Fruit fly (Drosophila melanogaster) whole organism, embryonic: ENCODE results near the gene CG9737.

ENCODE experiments used
- C15 ChIP-seq: fragments of 200-800 bp; sonication (Bioruptor generic); IDR thresholded peaks from 3 replicates; pipeline ENCODE4 v1.3.6; 2022; ENCODE audit warnings: missing biosample characterization, missing genetic modification characterization
- CG10543 ChIP-seq: fragments of 200-800 bp; sonication (Bioruptor generic); optimal IDR thresholded peaks from 3 replicates; lab custom pipeline; 2017; ENCODE audit warnings: missing biosample characterization, mild to moderate bottlenecking, missing genetic modification characterization, moderate library complexity
- CG12104 ChIP-seq: fragments of 200-800 bp; sonication (Bioruptor generic); optimal IDR thresholded peaks from 3 replicates; lab custom pipeline; 2016; ENCODE audit warnings: missing biosample characterization, missing genetic modification characterization
- CG12155 ChIP-seq: fragments of 200-800 bp; sonication (Bioruptor generic); optimal IDR thresholded peaks from 3 replicates; lab custom pipeline; 2016; ENCODE audit warnings: missing biosample characterization, missing genetic modification characterization
- CG12769 ChIP-seq: fragments of 200-800 bp; sonication (Bioruptor generic); optimal IDR thresholded peaks from 2 replicates; lab custom pipeline; 2019; ENCODE audit warnings: missing biosample characterization, mild to moderate bottlenecking, missing genetic modification characterization, moderate library complexity
- CG14667 ChIP-seq: fragments of 200-800 bp; sonication (Bioruptor generic); IDR thresholded peaks from 2 replicates; pipeline ENCODE4 v1.3.6; 2022; ENCODE audit warnings: missing biosample characterization, missing genetic modification characterization
- CG1832 ChIP-seq: fragments of 200-800 bp; sonication (Bioruptor generic); optimal IDR thresholded peaks from 2 replicates; lab custom pipeline; 2017; ENCODE audit warnings: missing biosample characterization, mild to moderate bottlenecking, missing genetic modification characterization, inconsistent platforms
- CG2712 ChIP-seq: fragments of 200-800 bp; optimal IDR thresholded peaks from 3 replicates; lab custom pipeline; 2019; ENCODE audit warnings: missing biosample characterization, mild to moderate bottlenecking, missing genetic modification characterization, moderate library complexity
- CG30403 ChIP-seq: fragments of 200-800 bp; sonication (Bioruptor generic); optimal IDR thresholded peaks from 3 replicates; lab custom pipeline; 2016; ENCODE audit warnings: missing biosample characterization, missing genetic modification characterization
- CG31441 ChIP-seq: fragments of 200-800 bp; sonication (Bioruptor generic); IDR thresholded peaks from 2 replicates; pipeline ENCODE4 v1.3.6; 2022; ENCODE audit warnings: missing biosample characterization, missing genetic modification characterization
- CG5180 ChIP-seq: fragments of 200-800 bp; sonication (Bioruptor generic); optimal IDR thresholded peaks from 3 replicates; lab custom pipeline; 2017; ENCODE audit warnings: missing biosample characterization, missing genetic modification characterization, mild to moderate bottlenecking, moderate library complexity, missing genetic modification reagents
- CG6689 ChIP-seq: fragments of 200-800 bp; sonication (Bioruptor generic); IDR thresholded peaks from 2 replicates; pipeline ENCODE4 v1.3.6; 2022; ENCODE audit warnings: missing biosample characterization, missing genetic modification characterization
- CG6813 ChIP-seq: fragments of 200-800 bp; sonication (Bioruptor generic); optimal IDR thresholded peaks from 2 replicates; lab custom pipeline; 2017; ENCODE audit warnings: missing biosample characterization, missing genetic modification characterization, mild to moderate bottlenecking, moderate library complexity, missing genetic modification reagents
- CG7839 ChIP-seq: fragments of 200-800 bp; sonication (Bioruptor generic); optimal IDR thresholded peaks from 3 replicates; lab custom pipeline; 2018; ENCODE audit warnings: missing biosample characterization, mild to moderate bottlenecking, missing genetic modification characterization, moderate library complexity
- CG7928 ChIP-seq: fragments of 200-800 bp; sonication (Bioruptor generic); optimal IDR thresholded peaks from 2 replicates; lab custom pipeline; 2017; ENCODE audit warnings: missing biosample characterization, mild to moderate bottlenecking, missing genetic modification characterization
- CG9215 ChIP-seq: fragments of 200-800 bp; sonication (Bioruptor generic); IDR thresholded peaks from 2 replicates; pipeline ENCODE4 v1.3.6; 2022; ENCODE audit warnings: missing biosample characterization, missing genetic modification characterization
- Chrac-16 ChIP-seq: fragments of 200-800 bp; sonication (Bioruptor generic); optimal IDR thresholded peaks from 3 replicates; lab custom pipeline; 2016; ENCODE audit warnings: missing biosample characterization, missing genetic modification characterization
- Deaf1 ChIP-seq: fragments of 200-800 bp; optimal IDR thresholded peaks from 3 replicates; lab custom pipeline; 2019; ENCODE audit warnings: missing biosample characterization, mild to moderate bottlenecking, missing genetic modification characterization, moderate library complexity
- Doc2 ChIP-seq: fragments of 200-800 bp; sonication (Bioruptor generic); IDR thresholded peaks from 2 replicates; pipeline ENCODE4 v1.3.6; 2022; ENCODE audit warnings: missing biosample characterization, missing genetic modification characterization
- Fer2 ChIP-seq: fragments of 200-800 bp; sonication (Bioruptor generic); optimal IDR thresholded peaks from 2 replicates; lab custom pipeline; 2018; ENCODE audit warnings: missing biosample characterization, mild to moderate bottlenecking, missing genetic modification characterization, moderate library complexity
- Gug ChIP-seq: fragments of 200-800 bp; sonication (Bioruptor generic); IDR thresholded peaks from 4 replicates; pipeline ENCODE4 v1.3.6; 2022; ENCODE audit warnings: missing biosample characterization, missing genetic modification characterization
- Nf-YC ChIP-seq: fragments of 200-800 bp; optimal IDR thresholded peaks from 3 replicates; lab custom pipeline; 2019; ENCODE audit warnings: missing biosample characterization, mild to moderate bottlenecking, missing genetic modification characterization, moderate library complexity
- NfI ChIP-seq: fragments of 200-800 bp; sonication (Bioruptor generic); optimal IDR thresholded peaks from 3 replicates; lab custom pipeline; 2018; ENCODE audit warnings: missing biosample characterization, mild to moderate bottlenecking, missing genetic modification characterization, moderate library complexity
- Poxn ChIP-seq: fragments of 200-800 bp; sonication (Bioruptor generic); IDR thresholded peaks from 2 replicates; pipeline ENCODE4 v1.3.6; 2022; ENCODE audit warnings: missing biosample characterization, missing genetic modification characterization
- Trl ChIP-seq, 3 experiments: fragments of >200 bp in 2 of 3; fragments of 200-800 bp in 1 of 3; sonication (Bioruptor generic) in 1 of 3; optimal IDR thresholded peaks; 2 replicates in 1 of 3; 3 replicates in 2 of 3; lab custom pipeline; 2016 to 2017; ENCODE audit warnings: missing biosample characterization in 1 of 3, missing genetic modification characterization in 1 of 3
- aop ChIP-seq: fragments of 200-800 bp; sonication (Bioruptor generic); IDR thresholded peaks from 2 replicates; pipeline ENCODE4 v1.3.6; 2022; ENCODE audit warnings: missing biosample characterization, missing genetic modification characterization
- bsh ChIP-seq, 2 experiments: fragments of 200-800 bp; sonication (Bioruptor generic); optimal IDR thresholded peaks; 2 replicates each; lab custom pipeline; 2017 to 2018; ENCODE audit warnings: mild to moderate bottlenecking in 2 of 2, missing biosample characterization in 2 of 2, missing genetic modification characterization in 2 of 2, moderate library complexity in 1 of 2
- chn ChIP-seq: fragments of 200-800 bp; sonication (Bioruptor generic); optimal IDR thresholded peaks from 2 replicates; lab custom pipeline; 2016; ENCODE audit warnings: missing biosample characterization, missing genetic modification characterization
- ci ChIP-seq: fragments of 200-800 bp; sonication (Bioruptor generic); IDR thresholded peaks from 3 replicates; pipeline ENCODE4 v1.3.6; 2022; ENCODE audit warnings: missing biosample characterization, missing genetic modification characterization
- danr ChIP-seq: fragments of 200-800 bp; sonication (Bioruptor generic); IDR thresholded peaks from 2 replicates; pipeline ENCODE4 v1.3.6; 2022; ENCODE audit warnings: missing biosample characterization, missing genetic modification characterization
- dmrt99B ChIP-seq: fragments of 200-800 bp; sonication (Bioruptor generic); optimal IDR thresholded peaks from 2 replicates; lab custom pipeline; 2018; ENCODE audit warnings: missing biosample characterization, mild to moderate bottlenecking, missing genetic modification characterization, moderate library complexity
- dysf ChIP-seq: fragments of 200-800 bp; sonication (Bioruptor generic); IDR thresholded peaks from 3 replicates; pipeline ENCODE4 v1.3.6; 2022; ENCODE audit warnings: missing biosample characterization, missing genetic modification characterization
- eve ChIP-seq, 2 experiments: fragments of >200 bp; optimal IDR thresholded peaks; 2 replicates each; lab custom pipeline; 2017; ENCODE audit warnings: missing biosample characterization in 2 of 2, missing genetic modification characterization in 2 of 2
- fd102C ChIP-seq: fragments of 200-800 bp; sonication (Bioruptor generic); optimal IDR thresholded peaks from 2 replicates; lab custom pipeline; 2018; ENCODE audit warnings: missing biosample characterization, mild to moderate bottlenecking, missing genetic modification characterization, moderate library complexity
- ftz-f1 ChIP-seq: fragments of 200-800 bp; sonication (Bioruptor generic); optimal IDR thresholded peaks from 2 replicates; lab custom pipeline; 2016; ENCODE audit warnings: missing biosample characterization, missing genetic modification characterization
- grau ChIP-seq: fragments of 200-800 bp; optimal IDR thresholded peaks from 3 replicates; lab custom pipeline; 2019; ENCODE audit warnings: missing biosample characterization, mild to moderate bottlenecking, missing genetic modification characterization, moderate library complexity
- jigr1 ChIP-seq: fragments of 200-800 bp; sonication (Bioruptor generic); IDR thresholded peaks from 3 replicates; pipeline ENCODE4 v1.3.6; 2022; ENCODE audit warnings: missing biosample characterization, missing genetic modification characterization
- kni ChIP-seq: fragments of 200-800 bp; sonication (Bioruptor generic); optimal IDR thresholded peaks from 3 replicates; lab custom pipeline; 2017; ENCODE audit warnings: mild to moderate bottlenecking, missing biosample characterization, missing genetic modification reagents, missing genetic modification characterization
- lbe ChIP-seq: fragments of 200-800 bp; sonication (Bioruptor generic); optimal IDR thresholded peaks from 2 replicates; lab custom pipeline; 2016; ENCODE audit warnings: missing biosample characterization, mild to moderate bottlenecking, missing genetic modification characterization
- pfk ChIP-seq: fragments of 200-800 bp; sonication (Bioruptor generic); optimal IDR thresholded peaks from 2 replicates; lab custom pipeline; 2018; ENCODE audit warnings: missing biosample characterization, mild to moderate bottlenecking, missing genetic modification characterization, moderate library complexity
- ranshi ChIP-seq: fragments of 200-800 bp; sonication (Bioruptor generic); IDR thresholded peaks from 2 replicates; pipeline ENCODE4 v1.3.6; 2022; ENCODE audit warnings: missing biosample characterization, missing genetic modification characterization
- scrt ChIP-seq: fragments of 200-800 bp; sonication (Bioruptor generic); optimal IDR thresholded peaks from 2 replicates; lab custom pipeline; 2018; ENCODE audit warnings: missing biosample characterization, mild to moderate bottlenecking, missing genetic modification characterization, moderate library complexity
- sd ChIP-seq: fragments of 200-800 bp; sonication (Bioruptor generic); optimal IDR thresholded peaks from 3 replicates; lab custom pipeline; 2018; ENCODE audit warnings: missing biosample characterization, mild to moderate bottlenecking, missing genetic modification characterization, moderate library complexity
- slbo ChIP-seq: fragments of 200-800 bp; sonication (Bioruptor generic); IDR thresholded peaks from 2 replicates; pipeline ENCODE4 v1.3.6; 2022; ENCODE audit warnings: missing biosample characterization, missing genetic modification characterization
- slou ChIP-seq: fragments of 200-800 bp; sonication (Bioruptor generic); optimal IDR thresholded peaks from 3 replicates; lab custom pipeline; 2016; ENCODE audit warnings: missing biosample characterization, missing genetic modification characterization
- stc ChIP-seq: fragments of 200-800 bp; sonication (Bioruptor generic); IDR thresholded peaks from 2 replicates; pipeline ENCODE4 v1.3.6; 2022; ENCODE audit warnings: missing biosample characterization, missing genetic modification characterization
- ttk ChIP-seq: fragments of 200-800 bp; sonication (Bioruptor generic); IDR thresholded peaks from 2 replicates; pipeline ENCODE4 v2.1.2; 2022; ENCODE audit warnings: missing biosample characterization, missing genetic modification characterization
- vnd ChIP-seq: fragments of 200-800 bp; sonication (Bioruptor generic); IDR thresholded peaks from 3 replicates; pipeline ENCODE4 v1.3.6; 2022; ENCODE audit warnings: missing biosample characterization, missing genetic modification characterization; ENCODE audit not compliant: partially characterized antibody
- wor ChIP-seq: fragments of 200-800 bp; sonication (Bioruptor generic); IDR thresholded peaks from 2 replicates; pipeline ENCODE4 v1.3.6; 2022; ENCODE audit warnings: missing biosample characterization, missing genetic modification characterization
- yki ChIP-seq: fragments of >200 bp; optimal IDR thresholded peaks from 3 replicates; lab custom pipeline; 2018
- zf30C ChIP-seq: fragments of 200-800 bp; sonication (Bioruptor generic); optimal IDR thresholded peaks from 3 replicates; lab custom pipeline; 2018; ENCODE audit warnings: missing biosample characterization, mild to moderate bottlenecking, missing genetic modification characterization

The CG9737 gene

dm6 chr3R:30195606-30196049, 47.5 kb downstream of the CG9737 start (continued):
- no peak for TF ChIP-seq C15 (GFP tag; lab: Robert Waterston, UW)
- TF ChIP-seq ranshi (GFP tag; lab: Robert Waterston, UW) = no peak
- no peak for TF ChIP-seq danr (GFP tag; lab: Robert Waterston, UW)
- no peak for TF ChIP-seq wor (GFP tag; lab: Robert Waterston, UW)
- peak; percentile 39 for TF ChIP-seq stc
- TF ChIP-seq slou = no peak
- TF ChIP-seq CG6689 (GFP tag; lab: Robert Waterston, UW) = no peak
- peak; percentile 68 for TF ChIP-seq dysf (GFP tag; lab: Robert Waterston, UW)
- TF ChIP-seq CG7839 = peak; percentile 35
- peak; percentile 65 for TF ChIP-seq CG12769 (tag; lab: Kevin White, UChicago)
- no peak for TF ChIP-seq Trl (optimal IDR thresholded peaks at IDR 0.05; lab: Kevin White, UChicago)
- no peak for TF ChIP-seq Trl (GFP tag; optimal IDR thresholded peaks at IDR 0.05; lab: Kevin White, UChicago)
- peak; percentile 53 for TF ChIP-seq Nf-YC (tag; lab: Kevin White, UChicago)
- no peak for TF ChIP-seq CG5180 (GFP tag; lab: Kevin White, UChicago)
- no peak for TF ChIP-seq CG12104 (GFP tag; lab: Kevin White, UChicago)
- TF ChIP-seq CG12155 (GFP tag; lab: Kevin White, UChicago) = peak; percentile 7
- TF ChIP-seq CG14667 = 0 out of 2 replicates have a peak, but pooled peaks have one; percentile 20
- TF ChIP-seq Poxn = no peak
- TF ChIP-seq vnd (GFP tag; lab: Robert Waterston, UW) = no peak
- TF ChIP-seq bsh (GFP tag; optimal IDR thresholded peaks at IDR 0.05; lab: Kevin White, UChicago) = peak in 1 of 2 experiments; percentile 15
- TF ChIP-seq kni (GFP tag; lab: Kevin White, UChicago) = no peak
- peak; percentile 93 for TF ChIP-seq CG7928 (GFP tag; lab: Kevin White, UChicago)
- TF ChIP-seq Deaf1 (tag; lab: Kevin White, UChicago) = peak; percentile 60
- TF ChIP-seq jigr1 (GFP tag; lab: Robert Waterston, UW) = no peak
- 0 out of 2 replicates have a peak, but pooled peaks have one; percentile 20 for TF ChIP-seq ttk (GFP tag; lab: Robert Waterston, UW)
- peak; percentile 83 for TF ChIP-seq slbo (GFP tag; lab: Robert Waterston, UW)
- TF ChIP-seq zf30C (GFP tag; lab: Kevin White, UChicago) = no peak
- peak; percentile 55; the same call in 1 of the 3 replicates for TF ChIP-seq ci
- no peak for TF ChIP-seq CG31441 (GFP tag; lab: Robert Waterston, UW)
- peak; percentile 36 for TF ChIP-seq CG30403
- TF ChIP-seq CG10543 (GFP tag; lab: Kevin White, UChicago) = peak; percentile 67
- peak; percentile 63 for TF ChIP-seq ftz-f1 (GFP tag; lab: Kevin White, UChicago)
- peak; percentile 30 for TF ChIP-seq Chrac-16 (GFP tag; lab: Kevin White, UChicago)
- no peak for TF ChIP-seq yki (lab: Kevin White, UChicago)
- TF ChIP-seq CG1832 = no peak
- peak; percentile 5 for TF ChIP-seq sd (tag; lab: Kevin White, UChicago)
- TF ChIP-seq fd102C = no peak
- TF ChIP-seq scrt (GFP tag; lab: Kevin White, UChicago) = peak; percentile 36
- no peak; the same call in 1 of the 2 replicates for TF ChIP-seq Doc2 (GFP tag; lab: Robert Waterston, UW)
- no peak for TF ChIP-seq CG9215 (GFP tag; lab: Robert Waterston, UW)
- TF ChIP-seq chn = no peak
- TF ChIP-seq lbe (GFP tag; lab: Kevin White, UChicago) = no peak
- peak; percentile 59; the same call in 2 of the 4 replicates for TF ChIP-seq Gug
- TF ChIP-seq Fer2 = peak; percentile 20
- peak; percentile 2 for TF ChIP-seq dmrt99B (tag; lab: Kevin White, UChicago)
- peak; percentile 16 for TF ChIP-seq NfI (GFP tag; lab: Kevin White, UChicago)
- no peak for TF ChIP-seq pfk (GFP tag; lab: Kevin White, UChicago)
- TF ChIP-seq CG6813 (GFP tag; lab: Kevin White, UChicago) = no peak
- peak; percentile 55 for TF ChIP-seq grau (tag; lab: Kevin White, UChicago)
- no peak for TF ChIP-seq aop (GFP tag; lab: Robert Waterston, UW)
- TF ChIP-seq CG2712 (tag; lab: Kevin White, UChicago) = peak; percentile 25
- no peak for TF ChIP-seq eve (GFP tag; optimal IDR thresholded peaks at IDR 0.05; lab: Kevin White, UChicago)
